Worm (Caenorhabditis elegans) whole organism, young adult: ENCODE data around the gene prmt-4.

Experiments
- Y53G8AR.9 ChIP-seq: fragments of 200-800 bp; sonication (Bioruptor generic); conservative IDR thresholded peaks from 2 replicates; pipeline ENCODE4 v1.3.6; 2022; ENCODE audit warnings: missing genetic modification reagents, missing genetic modification characterization, missing compliant biosample characterization
- cebp-2 ChIP-seq: fragments of 200-800 bp; sonication (Bioruptor generic); IDR thresholded peaks from 2 replicates; pipeline ENCODE4 v1.3.6; 2022; ENCODE audit warnings: missing genetic modification characterization, missing compliant biosample characterization
- ceh-79 ChIP-seq: sonication (generic microtip); optimal IDR thresholded peaks from 2 replicates; lab custom pipeline; 2017; ENCODE audit warnings: mild to moderate bottlenecking, missing genetic modification characterization, missing compliant biosample characterization
- dpl-1 ChIP-seq: fragments of 150-350 bp; optimal IDR thresholded peaks from 2 replicates; lab custom pipeline; 2014; ENCODE audit warnings: missing biosample characterization, missing genetic modification reagents, missing genetic modification characterization
- ekl-4 ChIP-seq: fragments of 200-800 bp; sonication (Bioruptor generic); IDR thresholded peaks from 2 replicates; pipeline ENCODE4 v1.3.6; 2022; ENCODE audit warnings: missing genetic modification reagents, missing genetic modification characterization, missing compliant biosample characterization
- nfya-1 ChIP-seq: sonication (generic microtip); optimal IDR thresholded peaks from 2 replicates; lab custom pipeline; 2017; ENCODE audit warnings: antibody characterized with exemption, missing compliant biosample characterization, missing genetic modification characterization, borderline replicate concordance; ENCODE audit not compliant: insufficient read depth
- nhr-90 ChIP-seq: sonication (generic microtip); optimal IDR thresholded peaks from 2 replicates; lab custom pipeline; 2016; ENCODE audit warnings: missing genotype, mild to moderate bottlenecking, missing genetic modification characterization, missing compliant biosample characterization
- sea-2 ChIP-seq: fragments of 200-800 bp; sonication (Bioruptor generic); IDR thresholded peaks from 2 replicates; pipeline ENCODE4 v1.3.6; 2022; ENCODE audit warnings: missing genetic modification characterization, missing compliant biosample characterization

DNA sequence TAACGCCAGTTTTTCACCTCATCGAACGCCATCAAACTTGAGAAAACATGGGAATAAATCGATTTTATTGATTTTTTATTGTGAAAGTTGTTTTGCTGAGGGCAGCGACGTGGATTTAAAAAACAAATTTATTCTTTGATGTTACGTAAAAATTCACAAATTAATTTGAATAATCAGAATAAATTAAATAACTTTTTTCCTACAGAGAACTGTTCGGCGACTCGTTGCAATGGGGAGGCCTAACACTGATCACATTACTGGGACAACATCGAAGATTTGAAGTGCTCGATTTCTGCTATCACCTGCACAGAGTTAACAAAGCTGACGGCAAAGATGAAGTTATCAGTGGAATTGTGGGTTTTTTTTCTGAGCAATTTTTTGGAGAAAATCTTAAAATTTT lies 21.3 kb downstream of the prmt-4 start, which contains the start of gene F56A11.6:
- no peak for TF ChIP-seq Y53G8AR.9 (GFP tag; lab: Robert Waterston, UW)
- no peak for TF ChIP-seq ekl-4 (GFP tag; lab: Robert Waterston, UW)
- no peak for TF ChIP-seq cebp-2 (GFP tag; lab: Robert Waterston, UW)
- no peak for TF ChIP-seq nhr-90
- TF ChIP-seq sea-2 (GFP tag; lab: Robert Waterston, UW), result no peak
- no peak for TF ChIP-seq dpl-1 (GFP tag; lab: Kevin White, UChicago)
- TF ChIP-seq nfya-1 (tag; lab: Kevin White, UChicago), result no peak
- TF ChIP-seq ceh-79 (tag; lab: Kevin White, UChicago), result no peak
